Fruit fly (Drosophila melanogaster) whole organism, embryonic: ENCODE results near the gene CAH4.

Experiments
- Atf6 ChIP-seq: fragments of 200-800 bp; sonication (Bioruptor generic); IDR thresholded peaks from 2 replicates; pipeline ENCODE4 v1.3.6; 2022; ENCODE audit warnings: missing biosample characterization, missing genetic modification characterization
- CG10321 ChIP-seq: fragments of 200-800 bp; sonication (Bioruptor generic); IDR thresholded peaks from 2 replicates; pipeline ENCODE4 v1.3.6; 2022; ENCODE audit warnings: missing biosample characterization, missing genetic modification characterization
- CG11398 ChIP-seq: fragments of 200-800 bp; sonication (Bioruptor generic); optimal IDR thresholded peaks from 2 replicates; lab custom pipeline; 2016; ENCODE audit warnings: missing biosample characterization, missing genetic modification characterization
- CG12155 ChIP-seq: fragments of 200-800 bp; sonication (Bioruptor generic); optimal IDR thresholded peaks from 3 replicates; lab custom pipeline; 2016; ENCODE audit warnings: missing biosample characterization, missing genetic modification characterization
- CG12219 ChIP-seq: fragments of 200-800 bp; sonication (Bioruptor generic); optimal IDR thresholded peaks from 3 replicates; lab custom pipeline; 2018; ENCODE audit warnings: missing biosample characterization, mild to moderate bottlenecking, missing genetic modification characterization
- CG12769 ChIP-seq: fragments of 200-800 bp; sonication (Bioruptor generic); optimal IDR thresholded peaks from 2 replicates; lab custom pipeline; 2019; ENCODE audit warnings: missing biosample characterization, mild to moderate bottlenecking, missing genetic modification characterization, moderate library complexity
- CG14050 ChIP-seq: fragments of 200-800 bp; sonication (Bioruptor generic); IDR thresholded peaks from 3 replicates; pipeline ENCODE4 v1.3.6; 2022; ENCODE audit warnings: missing biosample characterization, missing genetic modification characterization
- CG15479 ChIP-seq: fragments of 200-800 bp; sonication (Bioruptor generic); optimal IDR thresholded peaks from 3 replicates; lab custom pipeline; 2019; ENCODE audit warnings: missing biosample characterization, mild to moderate bottlenecking, missing genetic modification characterization, moderate library complexity
- CG16779 ChIP-seq: fragments of 200-800 bp; sonication (Bioruptor generic); IDR thresholded peaks from 2 replicates; pipeline ENCODE4 v1.3.6; 2022; ENCODE audit warnings: missing biosample characterization, missing genetic modification characterization
- CG18619 ChIP-seq: fragments of 200-800 bp; sonication (Bioruptor generic); optimal IDR thresholded peaks from 3 replicates; lab custom pipeline; 2017; ENCODE audit warnings: missing biosample characterization, mild to moderate bottlenecking, missing genetic modification characterization
- CG3065 ChIP-seq: fragments of 200-800 bp; sonication (Bioruptor generic); optimal IDR thresholded peaks from 2 replicates; lab custom pipeline; 2016; ENCODE audit warnings: missing biosample characterization, missing genetic modification characterization
- CG34422 ChIP-seq: fragments of 200-800 bp; sonication (Bioruptor generic); IDR thresholded peaks from 3 replicates; pipeline ENCODE4 v1.3.6; 2022; ENCODE audit warnings: missing biosample characterization, missing genetic modification characterization
- CG7357 ChIP-seq: fragments of 200-800 bp; sonication (Bioruptor generic); IDR thresholded peaks from 3 replicates; pipeline ENCODE4 v1.3.6; 2022; ENCODE audit warnings: missing biosample characterization, missing genetic modification characterization
- CG8281 ChIP-seq: fragments of 200-800 bp; sonication (Bioruptor generic); optimal IDR thresholded peaks from 2 replicates; lab custom pipeline; 2018; ENCODE audit warnings: missing biosample characterization, mild to moderate bottlenecking, missing genetic modification characterization, moderate library complexity
- CG8290 ChIP-seq, 3 experiments: fragments of 200-800 bp; sonication (Bioruptor generic); optimal IDR thresholded peaks; 2 replicates each; lab custom pipeline; 2016 to 2019; ENCODE audit warnings: missing biosample characterization in 3 of 3, missing genetic modification characterization in 3 of 3, mild to moderate bottlenecking in 2 of 3, moderate library complexity in 1 of 3
- CG8478 ChIP-seq: fragments of >200 bp; optimal IDR thresholded peaks from 2 replicates; lab custom pipeline; 2018
- CG9797 ChIP-seq: fragments of 200-800 bp; sonication (Bioruptor generic); optimal IDR thresholded peaks from 3 replicates; lab custom pipeline; 2018; ENCODE audit warnings: missing biosample characterization, mild to moderate bottlenecking, missing genetic modification characterization
- CG9817 ChIP-seq: fragments of 200-800 bp; sonication (Bioruptor generic); optimal IDR thresholded peaks from 2 replicates; lab custom pipeline; 2018; ENCODE audit warnings: missing biosample characterization, mild to moderate bottlenecking, missing genetic modification characterization, moderate library complexity
- CG9876 ChIP-seq: fragments of 200-800 bp; sonication (Bioruptor generic); optimal IDR thresholded peaks from 2 replicates; lab custom pipeline; 2016; ENCODE audit warnings: missing biosample characterization, missing genetic modification characterization
- Dek ChIP-seq: fragments of 200-800 bp; sonication (Bioruptor generic); optimal IDR thresholded peaks from 3 replicates; lab custom pipeline; 2019; ENCODE audit warnings: missing biosample characterization, mild to moderate bottlenecking, missing genetic modification characterization, moderate library complexity
- HLHmδ ChIP-seq: fragments of 200-800 bp; sonication (Bioruptor generic); optimal IDR thresholded peaks from 2 replicates; lab custom pipeline; 2018; ENCODE audit warnings: missing biosample characterization, mild to moderate bottlenecking, missing genetic modification characterization, moderate library complexity
- HmgD ChIP-seq: fragments of 200-800 bp; sonication (Bioruptor generic); optimal IDR thresholded peaks from 3 replicates; lab custom pipeline; 2016; ENCODE audit warnings: missing biosample characterization, missing genetic modification characterization
- Hmr ChIP-seq: fragments of 200-800 bp; sonication (Bioruptor generic); optimal IDR thresholded peaks from 3 replicates; lab custom pipeline; 2017; ENCODE audit warnings: mild to moderate bottlenecking, missing biosample characterization, missing genetic modification reagents, missing genetic modification characterization
- Hr3 ChIP-seq: fragments of 200-800 bp; sonication (Bioruptor generic); optimal IDR thresholded peaks from 3 replicates; lab custom pipeline; 2016; ENCODE audit warnings: missing biosample characterization, missing genetic modification characterization
- Hr78 ChIP-seq, 2 experiments: fragments of 200-800 bp in 1 of 2; fragments of >200 bp in 1 of 2; sonication (Bioruptor generic) in 1 of 2; optimal IDR thresholded peaks; 2 replicates each; lab custom pipeline; 2017 to 2019; ENCODE audit warnings: missing biosample characterization in 2 of 2, missing genetic modification characterization in 2 of 2, mild to moderate bottlenecking in 1 of 2, moderate library complexity in 1 of 2
- Kr ChIP-seq: fragments of 200-800 bp; sonication (Bioruptor generic); optimal IDR thresholded peaks from 2 replicates; lab custom pipeline; 2017; ENCODE audit warnings: missing biosample characterization, mild to moderate bottlenecking, missing genetic modification characterization
- Rfx ChIP-seq: fragments of 200-800 bp; sonication (Bioruptor generic); IDR thresholded peaks from 2 replicates; pipeline ENCODE4 v1.3.6; 2022; ENCODE audit warnings: missing biosample characterization, missing genetic modification characterization
- Spps ChIP-seq: fragments of 200-800 bp; sonication (Bioruptor generic); optimal IDR thresholded peaks from 2 replicates; lab custom pipeline; 2018; ENCODE audit warnings: missing biosample characterization, mild to moderate bottlenecking, missing genetic modification characterization
- chn ChIP-seq: fragments of 200-800 bp; sonication (Bioruptor generic); optimal IDR thresholded peaks from 2 replicates; lab custom pipeline; 2016; ENCODE audit warnings: missing biosample characterization, missing genetic modification characterization
- ci ChIP-seq: fragments of 200-800 bp; sonication (Bioruptor generic); IDR thresholded peaks from 3 replicates; pipeline ENCODE4 v1.3.6; 2022; ENCODE audit warnings: missing biosample characterization, missing genetic modification characterization
- crp ChIP-seq, 2 experiments: fragments of 200-800 bp; sonication (Bioruptor generic); optimal IDR thresholded peaks; 2 replicates in 1 of 2; 3 replicates in 1 of 2; lab custom pipeline; 2017; ENCODE audit warnings: missing biosample characterization in 2 of 2, missing genetic modification characterization in 2 of 2, mild to moderate bottlenecking in 1 of 2, moderate library complexity in 1 of 2
- dimm ChIP-seq: fragments of 200-800 bp; sonication (Bioruptor generic); IDR thresholded peaks from 2 replicates; pipeline ENCODE4 v1.3.6; 2022; ENCODE audit warnings: missing biosample characterization, missing genetic modification characterization
- disco-r ChIP-seq: fragments of 200-800 bp; sonication (Bioruptor generic); optimal IDR thresholded peaks from 2 replicates; lab custom pipeline; 2016; ENCODE audit warnings: missing biosample characterization, missing genetic modification characterization
- emc ChIP-seq: fragments of 200-800 bp; sonication (Bioruptor generic); optimal IDR thresholded peaks from 2 replicates; lab custom pipeline; 2016; ENCODE audit warnings: missing biosample characterization, missing genetic modification characterization
- en ChIP-seq: fragments of 200-800 bp; sonication (Bioruptor generic); optimal IDR thresholded peaks from 2 replicates; lab custom pipeline; 2016; ENCODE audit warnings: missing biosample characterization, missing genetic modification characterization
- gce ChIP-seq: fragments of 200-800 bp; sonication (Bioruptor generic); IDR thresholded peaks from 3 replicates; pipeline ENCODE4 v1.3.6; 2022; ENCODE audit warnings: missing biosample characterization, missing genetic modification characterization
- her ChIP-seq: fragments of 200-800 bp; sonication (Bioruptor generic); optimal IDR thresholded peaks from 2 replicates; lab custom pipeline; 2016; ENCODE audit warnings: missing biosample characterization, missing genetic modification characterization
- hkb ChIP-seq, 2 experiments: fragments of 200-800 bp in 1 of 2; fragments of >200 bp in 1 of 2; sonication (Bioruptor generic) in 1 of 2; IDR thresholded peaks in 1 of 2; optimal IDR thresholded peaks in 1 of 2; 2 replicates each; pipeline versions ENCODE4 v1.3.6 to Lab custom; 2017 to 2022; ENCODE audit warnings: missing biosample characterization in 1 of 2, missing genetic modification characterization in 1 of 2
- otp ChIP-seq: fragments of 200-800 bp; sonication (Bioruptor generic); IDR thresholded peaks from 3 replicates; pipeline ENCODE4, ENCODE4 v1.3.6; 2022; ENCODE audit warnings: missing biosample characterization, missing genetic modification characterization
- p53 ChIP-seq: fragments of 200-800 bp; sonication (Bioruptor generic); optimal IDR thresholded peaks from 2 replicates; lab custom pipeline; 2016; ENCODE audit warnings: missing biosample characterization, missing genetic modification characterization
- pb ChIP-seq: fragments of 200-800 bp; sonication (Bioruptor generic); optimal IDR thresholded peaks from 3 replicates; lab custom pipeline; 2016; ENCODE audit warnings: missing biosample characterization, missing genetic modification characterization
- pho ChIP-seq: fragments of 200-800 bp; sonication (Bioruptor generic); optimal IDR thresholded peaks from 2 replicates; lab custom pipeline; 2016; ENCODE audit warnings: missing biosample characterization, missing genetic modification characterization
- psq ChIP-seq: fragments of 200-800 bp; sonication (Bioruptor generic); optimal IDR thresholded peaks from 2 replicates; lab custom pipeline; 2017; ENCODE audit warnings: missing biosample characterization, missing genetic modification characterization
- sima ChIP-seq: fragments of 200-800 bp; sonication (Bioruptor generic); optimal IDR thresholded peaks from 2 replicates; lab custom pipeline; 2016; ENCODE audit warnings: missing biosample characterization, missing genetic modification characterization
- so ChIP-seq: fragments of 200-800 bp; sonication (Bioruptor generic); IDR thresholded peaks from 3 replicates; pipeline ENCODE4 v1.3.6; 2022; ENCODE audit warnings: missing biosample characterization, missing genetic modification characterization
- tll ChIP-seq, 2 experiments: fragments of 200-800 bp in 1 of 2; fragments of >200 bp in 1 of 2; sonication (Bioruptor generic) in 1 of 2; optimal IDR thresholded peaks; 2 replicates each; lab custom pipeline; 2017 to 2019; ENCODE audit warnings: missing biosample characterization in 2 of 2, missing genetic modification characterization in 2 of 2, mild to moderate bottlenecking in 1 of 2, moderate library complexity in 1 of 2
- ttk ChIP-seq: fragments of 200-800 bp; sonication (Bioruptor generic); IDR thresholded peaks from 2 replicates; pipeline ENCODE4 v2.1.2; 2022; ENCODE audit warnings: missing biosample characterization, missing genetic modification characterization
- vnd ChIP-seq: fragments of 200-800 bp; sonication (Bioruptor generic); IDR thresholded peaks from 3 replicates; pipeline ENCODE4 v1.3.6; 2022; ENCODE audit warnings: missing biosample characterization, missing genetic modification characterization; ENCODE audit not compliant: partially characterized antibody
- zen ChIP-seq: fragments of 200-800 bp; sonication (Bioruptor generic); optimal IDR thresholded peaks from 3 replicates; lab custom pipeline; 2018; ENCODE audit warnings: missing biosample characterization, mild to moderate bottlenecking, missing genetic modification characterization, moderate library complexity

CAH4 gene

DNA sequence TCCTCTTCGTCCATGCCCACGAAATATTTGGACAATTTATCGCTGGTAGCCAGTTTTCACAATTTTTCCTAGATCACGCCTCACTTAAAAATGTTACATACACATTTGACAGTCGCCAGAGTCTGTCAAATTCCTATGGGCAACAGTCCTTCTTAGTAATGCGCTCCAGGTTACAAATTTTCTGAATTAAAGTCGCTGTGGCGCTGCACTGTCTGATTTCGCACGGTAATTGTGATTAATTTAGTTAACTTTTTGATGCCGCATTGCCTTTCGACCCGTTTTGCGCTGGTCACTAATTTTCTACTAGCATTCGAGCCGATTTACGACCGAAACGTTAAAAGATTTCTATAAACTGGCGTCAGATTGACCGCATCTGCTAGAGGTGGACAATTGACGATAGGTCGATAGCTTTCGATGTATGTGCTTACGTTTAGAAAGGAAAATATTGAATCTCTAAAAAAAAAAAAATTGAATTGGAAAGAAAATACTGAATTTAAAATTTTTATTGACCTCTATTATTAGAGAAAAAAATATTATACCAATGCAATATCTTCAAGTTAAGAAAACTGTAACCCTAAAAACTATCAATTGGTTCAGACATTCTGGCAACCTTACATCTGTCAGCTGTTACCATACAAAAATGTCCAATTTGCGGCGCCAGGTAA is 43.6 kb downstream of the CAH4 start, which contains the start of the genes lili and CG34150 (continued):
- TF ChIP-seq en (GFP tag; lab: Kevin White, UChicago) (peak; percentile 25), Hmr (GFP tag; lab: Kevin White, UChicago) (peak; percentile 58), CG12155 (GFP tag; lab: Kevin White, UChicago) (peak; percentile 82), Atf6 (GFP tag; lab: Robert Waterston, UW) (peak; percentile 80; the same call in 1 of the 2 replicates), CG16779 (no peak), CG12219 (no peak), her (GFP tag; lab: Kevin White, UChicago) (no peak), dimm (no peak), sima (GFP tag; lab: Kevin White, UChicago) (peak; percentile 41), Spps (tag; lab: Kevin White, UChicago) (peak; percentile 43), CG3065 (GFP tag; lab: Kevin White, UChicago) (no peak), CG15479 (GFP tag; lab: Kevin White, UChicago) (no peak), ttk (GFP tag; lab: Robert Waterston, UW) (0 out of 2 replicates have a peak, but pooled peaks have one; percentile 47), CG7357 (GFP tag; lab: Robert Waterston, UW) (peak; percentile 44; the same call in 1 of the 3 replicates), CG10321 (GFP tag; lab: Robert Waterston, UW) (no peak), CG11398 (GFP tag; lab: Kevin White, UChicago) (no peak), HLHmδ (no peak), HmgD (GFP tag; lab: Kevin White, UChicago) (no peak), pho (peak; percentile 79), CG9797 (GFP tag; lab: Kevin White, UChicago) (peak; percentile 46), chn (GFP tag; lab: Kevin White, UChicago) (peak; percentile 78), ci (peak; percentile 73), CG9817 (tag; lab: Kevin White, UChicago) (peak; percentile 77), disco-r (GFP tag; lab: Kevin White, UChicago) (no peak), CG14050 (GFP tag; lab: Robert Waterston, UW) (peak; percentile 48; the same call in 1 of the 3 replicates), CG8290 (GFP tag; optimal IDR thresholded peaks at IDR 0.05; lab: Kevin White, UChicago) (peak; percentile 90), CG8290 (tag; optimal IDR thresholded peaks at IDR 0.05; lab: Kevin White, UChicago) (peak; percentile 19 to 21), gce (no peak), vnd (GFP tag; lab: Robert Waterston, UW) (peak; percentile 61), CG9876 (GFP tag; lab: Kevin White, UChicago) (no peak), Dek (peak; percentile 62), pb (GFP tag; lab: Kevin White, UChicago) (no peak), Hr78 (GFP tag; optimal IDR thresholded peaks at IDR 0.05; lab: Kevin White, UChicago) (no peak), tll (GFP tag; optimal IDR thresholded peaks at IDR 0.05; lab: Kevin White, UChicago) (peak in 1 of 2 experiments; percentile 9), p53 (GFP tag; lab: Kevin White, UChicago) (peak; percentile 50), CG34422 (GFP tag; lab: Robert Waterston, UW) (peak; percentile 78), emc (peak; percentile 28), hkb (optimal IDR thresholded peaks at IDR 0.05; lab: Kevin White, UChicago) (peak; percentile 19), hkb (GFP tag; IDR thresholded peaks at IDR 0.05; lab: Robert Waterston, UW) (peak; percentile 69), psq (peak; percentile 57), crp (GFP tag; optimal IDR thresholded peaks at IDR 0.05; lab: Kevin White, UChicago) (peak; percentile 78 to 94), CG12769 (tag; lab: Kevin White, UChicago) (no peak), Rfx (GFP tag; lab: Robert Waterston, UW) (peak; percentile 78), CG8281 (tag; lab: Kevin White, UChicago) (peak; percentile 36), Hr3 (GFP tag; lab: Kevin White, UChicago) (peak; percentile 74), Kr (GFP tag; lab: Kevin White, UChicago) (no peak), CG18619 (peak; percentile 42), zen (tag; lab: Kevin White, UChicago) (peak; percentile 54), CG8478 (lab: Kevin White, UChicago) (no peak), so (GFP tag; lab: Robert Waterston, UW) (no peak), otp (GFP tag; lab: Robert Waterston, UW) (no peak)
